Worm (Caenorhabditis elegans) whole organism, midembryonic: Measurements from ENCODE around the gene F46B6.10.

ENCODE experiments used
- T22C8.4 ChIP-seq: fragments of 200-800 bp; sonication (Bioruptor generic); IDR thresholded peaks from 2 replicates; pipeline ENCODE4 v1.3.6; 2022; ENCODE audit warnings: missing genetic modification characterization, missing compliant biosample characterization
- cog-1 ChIP-seq: sonication (generic microtip); optimal IDR thresholded peaks from 2 replicates; lab custom pipeline; 2016; ENCODE audit warnings: missing genetic modification characterization, missing compliant biosample characterization
- flt-1 ChIP-seq: fragments of 200-800 bp; sonication (Bioruptor generic); IDR thresholded peaks from 2 replicates; pipeline ENCODE4 v1.3.6; 2022; ENCODE audit warnings: missing genetic modification characterization, missing compliant biosample characterization
- klf-2 ChIP-seq: fragments of 200-800 bp; sonication (Bioruptor generic); conservative IDR thresholded peaks from 2 replicates; pipeline ENCODE4 v1.3.6; 2022; ENCODE audit warnings: missing genetic modification reagents, missing genetic modification characterization, missing compliant biosample characterization
- med-1 ChIP-seq: sonication (generic microtip); optimal IDR thresholded peaks from 2 replicates; lab custom pipeline; 2017; ENCODE audit warnings: missing genetic modification characterization, mild to moderate bottlenecking, missing compliant biosample characterization, antibody characterized with exemption, missing genetic modification reagents; ENCODE audit not compliant: insufficient read depth
- ref-1 ChIP-seq: fragments of 200-800 bp; sonication (Bioruptor generic); conservative IDR thresholded peaks from 2 replicates; pipeline ENCODE4 v1.3.6; 2022; ENCODE audit warnings: missing genetic modification reagents, missing genetic modification characterization, missing compliant biosample characterization
- tab-1 ChIP-seq: fragments of 200-800 bp; sonication (Bioruptor generic); IDR thresholded peaks from 2 replicates; pipeline ENCODE4 v1.3.6; 2022; ENCODE audit warnings: missing genetic modification characterization, missing compliant biosample characterization
- ztf-23 ChIP-seq: fragments of 200-800 bp; sonication (Bioruptor generic); IDR thresholded peaks from 2 replicates; pipeline ENCODE4 v1.3.6; 2022; ENCODE audit warnings: missing genetic modification reagents, missing genetic modification characterization, missing compliant biosample characterization
- ztf-29 ChIP-seq: fragments of 200-800 bp; sonication (Bioruptor generic); IDR thresholded peaks from 2 replicates; pipeline ENCODE4 v1.3.6; 2022; ENCODE audit warnings: missing genetic modification reagents, missing genetic modification characterization, missing compliant biosample characterization

DNA sequence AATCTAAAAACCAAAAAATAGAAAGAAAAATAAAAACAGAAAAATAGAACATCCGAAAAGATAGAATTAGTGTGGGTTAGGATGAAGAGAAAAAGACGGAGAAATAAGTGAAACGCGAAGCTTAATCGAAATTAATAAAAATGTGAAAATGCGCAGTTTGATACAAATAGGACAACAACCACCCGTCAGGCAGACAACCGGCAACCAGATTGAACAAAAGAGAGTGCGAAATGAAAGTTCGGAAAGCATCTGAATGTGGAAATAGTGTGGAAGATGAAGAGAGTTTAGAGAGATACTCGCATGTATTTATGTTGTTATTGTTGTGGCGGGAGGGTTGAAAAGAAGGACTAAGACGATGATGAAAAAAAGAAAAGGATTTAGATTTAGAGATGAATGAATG lies 43.4 kb downstream of the F46B6.10 start:
- no peak for TF ChIP-seq tab-1
- TF ChIP-seq klf-2 (GFP tag; lab: Robert Waterston, UW) = no peak
- TF ChIP-seq flt-1 = no peak
- TF ChIP-seq T22C8.4 (GFP tag; lab: Robert Waterston, UW) = no peak
- TF ChIP-seq ztf-29 = no peak
- TF ChIP-seq ref-1 (GFP tag; lab: Robert Waterston, UW) = no peak
- no peak for TF ChIP-seq cog-1
- no peak for TF ChIP-seq med-1 (GFP tag; lab: Kevin White, UChicago)
- no peak for TF ChIP-seq ztf-23
